Worm (Caenorhabditis elegans) whole organism, L4/young adult: ENCODE results near the gene shpk-1.

Experiments
- W03F9.2 ChIP-seq: fragments of 150-350 bp; optimal IDR thresholded peaks from 2 replicates; lab custom pipeline; 2014; ENCODE audit warnings: missing biosample characterization, missing genetic modification characterization
- dao-5 ChIP-seq: sonication (generic microtip); optimal IDR thresholded peaks from 2 replicates; lab custom pipeline; 2016; ENCODE audit warnings: missing genotype, missing genetic modification characterization, moderate library complexity, missing compliant biosample characterization
- him-1 ChIP-seq: sonication (generic microtip); optimal IDR thresholded peaks from 2 replicates; lab custom pipeline; 2016; ENCODE audit warnings: missing genotype, missing genetic modification reagents, missing genetic modification characterization, missing compliant biosample characterization

DNA sequence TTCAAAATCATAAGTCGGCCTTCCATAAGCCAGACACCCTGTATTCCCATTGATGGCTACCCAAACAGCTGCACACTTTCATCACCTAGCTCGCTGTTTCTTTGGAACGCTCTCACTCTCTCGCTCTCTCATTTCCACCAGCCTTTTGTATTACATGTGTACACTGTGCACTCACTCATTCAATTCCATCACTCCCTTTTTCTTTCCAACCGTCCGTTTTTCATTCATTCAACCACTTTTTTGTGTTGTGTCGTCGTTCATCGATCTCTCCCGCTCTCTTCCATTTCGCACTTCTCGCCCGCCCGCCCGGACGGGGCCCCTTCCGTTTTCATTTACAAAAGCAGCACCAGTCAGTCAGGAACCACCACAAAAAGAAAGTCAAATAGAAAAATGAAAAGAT is 50.2 kb downstream of the shpk-1 start:
- TF ChIP-seq dao-5 (tag; lab: Kevin White, UChicago), result no peak
- TF ChIP-seq him-1 (tag; lab: Kevin White, UChicago), result no peak
- TF ChIP-seq W03F9.2 (tag; lab: Kevin White, UChicago), result no peak
